Fruit fly (Drosophila melanogaster) whole organism, embryonic: ENCODE data around the gene CG14631.

Source experiments
- ATbp ChIP-seq: fragments of 200-800 bp; sonication (Bioruptor generic); optimal IDR thresholded peaks from 2 replicates; lab custom pipeline; 2017; ENCODE audit warnings: missing biosample characterization, mild to moderate bottlenecking, missing genetic modification characterization, missing genetic modification reagents
- Asciz ChIP-seq: fragments of 200-800 bp; sonication (Bioruptor generic); optimal IDR thresholded peaks from 2 replicates; lab custom pipeline; 2017; ENCODE audit warnings: missing biosample characterization, mild to moderate bottlenecking, missing genetic modification characterization, missing genetic modification reagents
- Atf3 ChIP-seq: fragments of 200-800 bp; sonication (Bioruptor generic); optimal IDR thresholded peaks from 3 replicates; lab custom pipeline; 2016; ENCODE audit warnings: missing biosample characterization, missing genetic modification characterization
- CG10274 ChIP-seq: fragments of 200-800 bp; sonication (Bioruptor generic); optimal IDR thresholded peaks from 3 replicates; lab custom pipeline; 2017; ENCODE audit warnings: missing biosample characterization, mild to moderate bottlenecking, missing genetic modification characterization
- CG10979 ChIP-seq: fragments of 200-800 bp; sonication (Bioruptor generic); optimal IDR thresholded peaks from 2 replicates; lab custom pipeline; 2018; ENCODE audit warnings: missing biosample characterization, mild to moderate bottlenecking, missing genetic modification characterization, moderate library complexity
- CG11696 ChIP-seq: fragments of 200-800 bp; sonication (Bioruptor generic); IDR thresholded peaks from 2 replicates; pipeline ENCODE4 v1.3.6; 2022; ENCODE audit warnings: missing biosample characterization, missing genetic modification characterization
- CG12071 ChIP-seq: fragments of 200-800 bp; sonication (Bioruptor generic); optimal IDR thresholded peaks from 3 replicates; lab custom pipeline; 2018; ENCODE audit warnings: missing biosample characterization, mild to moderate bottlenecking, missing genetic modification characterization
- CG12155 ChIP-seq: fragments of 200-800 bp; sonication (Bioruptor generic); optimal IDR thresholded peaks from 3 replicates; lab custom pipeline; 2016; ENCODE audit warnings: missing biosample characterization, missing genetic modification characterization
- CG12236 ChIP-seq: fragments of 200-800 bp; sonication (Bioruptor generic); optimal IDR thresholded peaks from 2 replicates; lab custom pipeline; 2016; ENCODE audit warnings: missing biosample characterization, missing genetic modification characterization
- CG12299 ChIP-seq: fragments of 200-800 bp; sonication (Bioruptor generic); optimal IDR thresholded peaks from 2 replicates; lab custom pipeline; 2018; ENCODE audit warnings: missing biosample characterization, mild to moderate bottlenecking, missing genetic modification characterization
- CG1233 ChIP-seq: fragments of 200-800 bp; sonication (Bioruptor generic); optimal IDR thresholded peaks from 4 replicates; lab custom pipeline; 2018; ENCODE audit warnings: missing biosample characterization, mild to moderate bottlenecking, missing genetic modification characterization
- CG13775 ChIP-seq: fragments of 200-800 bp; sonication (Bioruptor generic); optimal IDR thresholded peaks from 3 replicates; lab custom pipeline; 2017; ENCODE audit warnings: missing biosample characterization, mild to moderate bottlenecking, missing genetic modification characterization
- CG14050 ChIP-seq: fragments of 200-800 bp; sonication (Bioruptor generic); IDR thresholded peaks from 3 replicates; pipeline ENCODE4 v1.3.6; 2022; ENCODE audit warnings: missing biosample characterization, missing genetic modification characterization
- CG14441 ChIP-seq: fragments of 200-800 bp; sonication (Bioruptor generic); IDR thresholded peaks from 2 replicates; pipeline ENCODE4 v1.3.6; 2022; ENCODE audit warnings: missing biosample characterization, missing genetic modification characterization
- CG1603 ChIP-seq: fragments of 200-800 bp; sonication (Bioruptor generic); optimal IDR thresholded peaks from 2 replicates; lab custom pipeline; 2019; ENCODE audit warnings: missing biosample characterization, mild to moderate bottlenecking, missing genetic modification characterization, moderate library complexity
- CG17328 ChIP-seq: fragments of 200-800 bp; sonication (Bioruptor generic); IDR thresholded peaks from 2 replicates; pipeline ENCODE4 v1.3.6; 2022; ENCODE audit warnings: missing biosample characterization, missing genetic modification characterization
- CG18619 ChIP-seq: fragments of 200-800 bp; sonication (Bioruptor generic); optimal IDR thresholded peaks from 3 replicates; lab custom pipeline; 2017; ENCODE audit warnings: missing biosample characterization, mild to moderate bottlenecking, missing genetic modification characterization
- CG3163 ChIP-seq: fragments of 200-800 bp; sonication (Bioruptor generic); optimal IDR thresholded peaks from 3 replicates; lab custom pipeline; 2016; ENCODE audit warnings: missing biosample characterization, missing genetic modification characterization
- CG8290 ChIP-seq, 3 experiments: fragments of 200-800 bp; sonication (Bioruptor generic); optimal IDR thresholded peaks; 2 replicates each; lab custom pipeline; 2016 to 2019; ENCODE audit warnings: missing biosample characterization in 3 of 3, missing genetic modification characterization in 3 of 3, mild to moderate bottlenecking in 2 of 3, moderate library complexity in 1 of 3
- CG8388 ChIP-seq: fragments of 200-800 bp; sonication (Bioruptor generic); optimal IDR thresholded peaks from 2 replicates; lab custom pipeline; 2019; ENCODE audit warnings: missing biosample characterization, mild to moderate bottlenecking, missing genetic modification characterization, moderate library complexity
- CG8478 ChIP-seq: fragments of >200 bp; optimal IDR thresholded peaks from 2 replicates; lab custom pipeline; 2018
- CG9727 ChIP-seq: fragments of 200-800 bp; sonication (Bioruptor generic); optimal IDR thresholded peaks from 3 replicates; lab custom pipeline; 2017; ENCODE audit warnings: missing biosample characterization, mild to moderate bottlenecking, missing genetic modification characterization
- CG9797 ChIP-seq: fragments of 200-800 bp; sonication (Bioruptor generic); optimal IDR thresholded peaks from 3 replicates; lab custom pipeline; 2018; ENCODE audit warnings: missing biosample characterization, mild to moderate bottlenecking, missing genetic modification characterization
- CoRest ChIP-seq: fragments of 200-800 bp; sonication (Bioruptor generic); optimal IDR thresholded peaks from 3 replicates; lab custom pipeline; 2018; ENCODE audit warnings: missing biosample characterization, mild to moderate bottlenecking, missing genetic modification characterization, moderate library complexity
- D19B ChIP-seq: fragments of 200-800 bp; sonication (Bioruptor generic); optimal IDR thresholded peaks from 2 replicates; lab custom pipeline; 2017; ENCODE audit warnings: missing biosample characterization, mild to moderate bottlenecking, missing genetic modification characterization
- Dad ChIP-seq: fragments of 200-800 bp; sonication (Bioruptor generic); optimal IDR thresholded peaks from 3 replicates; lab custom pipeline; 2016; ENCODE audit warnings: missing biosample characterization, missing genetic modification characterization
- Deaf1 ChIP-seq: fragments of 200-800 bp; optimal IDR thresholded peaks from 3 replicates; lab custom pipeline; 2019; ENCODE audit warnings: missing biosample characterization, mild to moderate bottlenecking, missing genetic modification characterization, moderate library complexity
- Dp ChIP-seq: fragments of 200-800 bp; sonication (Bioruptor generic); optimal IDR thresholded peaks from 2 replicates; lab custom pipeline; 2018; ENCODE audit warnings: missing biosample characterization, mild to moderate bottlenecking, missing genetic modification characterization, moderate library complexity
- Gsc ChIP-seq: fragments of 200-800 bp; sonication (Bioruptor generic); IDR thresholded peaks from 2 replicates; pipeline ENCODE4 v1.3.6; 2022; ENCODE audit warnings: missing biosample characterization, missing genetic modification characterization
- HLH54F ChIP-seq: fragments of 200-800 bp; sonication (Bioruptor generic); optimal IDR thresholded peaks from 3 replicates; lab custom pipeline; 2016; ENCODE audit warnings: missing biosample characterization, missing genetic modification characterization
- HmgZ ChIP-seq: fragments of 200-800 bp; sonication (Bioruptor generic); optimal IDR thresholded peaks from 2 replicates; lab custom pipeline; 2018; ENCODE audit warnings: missing biosample characterization, mild to moderate bottlenecking, missing genetic modification characterization
- MBD-R2 ChIP-seq: fragments of 200-800 bp; sonication (Bioruptor generic); IDR thresholded peaks from 2 replicates; pipeline ENCODE4 v1.3.6; 2022; ENCODE audit warnings: missing biosample characterization, missing genetic modification characterization
- MTF-1 ChIP-seq: fragments of 200-800 bp; sonication (Bioruptor generic); optimal IDR thresholded peaks from 2 replicates; lab custom pipeline; 2018; ENCODE audit warnings: missing biosample characterization, mild to moderate bottlenecking, missing genetic modification characterization, borderline replicate concordance
- Mes4 ChIP-seq: fragments of 200-800 bp; sonication (Bioruptor generic); optimal IDR thresholded peaks from 2 replicates; lab custom pipeline; 2016; ENCODE audit warnings: missing biosample characterization, missing genetic modification characterization
- YL-1 ChIP-seq: fragments of 200-800 bp; sonication (Bioruptor generic); optimal IDR thresholded peaks from 3 replicates; lab custom pipeline; 2017; ENCODE audit warnings: missing biosample characterization, mild to moderate bottlenecking, missing genetic modification characterization
- ase ChIP-seq: fragments of 200-800 bp; sonication (Bioruptor generic); IDR thresholded peaks from 3 replicates; pipeline ENCODE4 v1.3.6; 2022; ENCODE audit warnings: missing biosample characterization, missing genetic modification characterization
- bab2 ChIP-seq: fragments of 200-800 bp; sonication (Bioruptor generic); optimal IDR thresholded peaks from 2 replicates; lab custom pipeline; 2016; ENCODE audit warnings: missing biosample characterization, missing genetic modification characterization
- br ChIP-seq: fragments of >200 bp; optimal IDR thresholded peaks from 2 replicates; lab custom pipeline; 2017
- chinmo ChIP-seq: fragments of 200-800 bp; sonication (Bioruptor generic); IDR thresholded peaks from 4 replicates; pipeline ENCODE4 v1.3.6; 2022; ENCODE audit warnings: missing biosample characterization, missing genetic modification characterization; ENCODE audit not compliant: partially characterized antibody
- crp ChIP-seq, 2 experiments: fragments of 200-800 bp; sonication (Bioruptor generic); optimal IDR thresholded peaks; 2 replicates in 1 of 2; 3 replicates in 1 of 2; lab custom pipeline; 2017; ENCODE audit warnings: missing biosample characterization in 2 of 2, missing genetic modification characterization in 2 of 2, mild to moderate bottlenecking in 1 of 2, moderate library complexity in 1 of 2
- dati ChIP-seq: fragments of 200-800 bp; sonication (Bioruptor generic); IDR thresholded peaks from 2 replicates; pipeline ENCODE4 v1.3.6; 2022; ENCODE audit warnings: missing biosample characterization, missing genetic modification characterization
- dimm ChIP-seq: fragments of 200-800 bp; sonication (Bioruptor generic); IDR thresholded peaks from 2 replicates; pipeline ENCODE4 v1.3.6; 2022; ENCODE audit warnings: missing biosample characterization, missing genetic modification characterization
- gro ChIP-seq: fragments of 200-800 bp; sonication (Bioruptor generic); optimal IDR thresholded peaks from 2 replicates; lab custom pipeline; 2016; ENCODE audit warnings: missing biosample characterization, missing genetic modification characterization
- h ChIP-seq: fragments of >200 bp; optimal IDR thresholded peaks from 2 replicates; lab custom pipeline; 2017
- kah ChIP-seq: fragments of 200-800 bp; sonication (Bioruptor generic); optimal IDR thresholded peaks from 2 replicates; lab custom pipeline; 2018; ENCODE audit warnings: missing biosample characterization, mild to moderate bottlenecking, missing genetic modification characterization
- salm ChIP-seq: fragments of 200-800 bp; sonication (Bioruptor generic); optimal IDR thresholded peaks from 2 replicates; lab custom pipeline; 2018; ENCODE audit warnings: missing biosample characterization, mild to moderate bottlenecking, missing genetic modification characterization
- shn ChIP-seq: fragments of 200-800 bp; sonication (Bioruptor generic); optimal IDR thresholded peaks from 3 replicates; lab custom pipeline; 2016; ENCODE audit warnings: missing biosample characterization, missing genetic modification characterization
- sna ChIP-seq: fragments of 200-800 bp; sonication (Bioruptor generic); IDR thresholded peaks from 2 replicates; pipeline ENCODE4 v1.3.6; 2022; ENCODE audit warnings: missing biosample characterization, missing genetic modification characterization; ENCODE audit not compliant: partially characterized antibody
- so ChIP-seq: fragments of 200-800 bp; sonication (Bioruptor generic); IDR thresholded peaks from 3 replicates; pipeline ENCODE4 v1.3.6; 2022; ENCODE audit warnings: missing biosample characterization, missing genetic modification characterization
- tio ChIP-seq: fragments of 200-800 bp; sonication (Bioruptor generic); optimal IDR thresholded peaks from 2 replicates; lab custom pipeline; 2017; ENCODE audit warnings: missing biosample characterization, missing genetic modification characterization, inconsistent platforms
- yki ChIP-seq: fragments of >200 bp; optimal IDR thresholded peaks from 3 replicates; lab custom pipeline; 2018
- zen2 ChIP-seq: fragments of 200-800 bp; sonication (Bioruptor generic); IDR thresholded peaks from 3 replicates; pipeline ENCODE4 v1.3.6; 2022; ENCODE audit warnings: missing biosample characterization, missing genetic modification characterization; ENCODE audit not compliant: partially characterized antibody

Gene CG14631

DNA sequence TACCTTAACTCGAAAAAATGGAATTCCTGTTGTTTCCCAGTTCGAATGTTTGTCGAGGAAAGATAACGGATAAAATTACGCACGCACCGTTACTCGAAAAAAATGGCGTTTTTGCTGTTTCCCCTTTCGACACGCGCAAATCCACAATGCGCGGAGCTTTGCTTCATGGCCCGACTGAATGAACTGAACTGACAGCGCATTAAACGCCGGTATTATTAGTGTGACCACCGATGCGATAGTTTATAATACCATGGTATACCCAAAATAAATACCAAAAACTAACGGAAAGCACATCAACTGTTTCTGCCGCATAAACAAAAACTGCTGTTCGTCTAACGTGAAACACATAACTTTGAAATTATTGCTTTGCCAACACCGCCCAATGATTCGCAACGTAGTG lies 14.7 kb downstream of the CG14631 start, which contains the start of the genes CG32814, CG11638 and CG3021 (continued):
- TF ChIP-seq D19B (no peak), MTF-1 (GFP tag; lab: Kevin White, UChicago) (peak; percentile 55), yki (no peak), Gsc (GFP tag; lab: Robert Waterston, UW) (no peak), CG3163 (GFP tag; lab: Kevin White, UChicago) (no peak), CG12071 (GFP tag; lab: Kevin White, UChicago) (no peak), CG10274 (no peak), YL-1 (peak; percentile 67), CG18619 (GFP tag; lab: Kevin White, UChicago) (no peak), shn (no peak), HmgZ (tag; lab: Kevin White, UChicago) (peak; percentile 52), zen2 (GFP tag; lab: Robert Waterston, UW) (0 out of 3 replicates have a peak, but pooled peaks have one; percentile 44), kah (GFP tag; lab: Kevin White, UChicago) (no peak), dati (GFP tag; lab: Robert Waterston, UW) (no peak), CG11696 (GFP tag; lab: Robert Waterston, UW) (no peak), Asciz (GFP tag; lab: Kevin White, UChicago) (no peak), chinmo (0 out of 4 replicates have a peak, but pooled peaks have one; percentile 6), salm (tag; lab: Kevin White, UChicago) (peak; percentile 10), CG17328 (GFP tag; lab: Robert Waterston, UW) (peak; percentile 15; the same call in 1 of the 2 replicates), CG12155 (GFP tag; lab: Kevin White, UChicago) (no peak), Mes4 (GFP tag; lab: Kevin White, UChicago) (no peak), h (no peak), Dp (peak; percentile 55), Deaf1 (peak; percentile 17), Atf3 (GFP tag; lab: Kevin White, UChicago) (no peak), CG10979 (tag; lab: Kevin White, UChicago) (peak; percentile 36), crp (GFP tag; optimal IDR thresholded peaks at IDR 0.05; lab: Kevin White, UChicago) (peak in 1 of 2 experiments; percentile 73), CG8290 (GFP tag; optimal IDR thresholded peaks at IDR 0.05; lab: Kevin White, UChicago) (no peak), CG8290 (tag; optimal IDR thresholded peaks at IDR 0.05; lab: Kevin White, UChicago) (peak in 1 of 2 experiments; percentile 64), CG14441 (GFP tag; lab: Robert Waterston, UW) (no peak), CG14050 (no peak), ase (GFP tag; lab: Robert Waterston, UW) (0 out of 3 replicates have a peak, but pooled peaks have one; percentile 8), CG8388 (peak; percentile 26), CoRest (tag; lab: Kevin White, UChicago) (peak; percentile 25), CG8478 (lab: Kevin White, UChicago) (no peak), Dad (GFP tag; lab: Kevin White, UChicago) (no peak), ATbp (GFP tag; lab: Kevin White, UChicago) (peak; percentile 22), MBD-R2 (peak; percentile 88), CG13775 (GFP tag; lab: Kevin White, UChicago) (peak; percentile 17), CG1603 (tag; lab: Kevin White, UChicago) (peak; percentile 47), CG12236 (no peak), gro (peak; percentile 17), HLH54F (GFP tag; lab: Kevin White, UChicago) (no peak), bab2 (GFP tag; lab: Kevin White, UChicago) (no peak), so (no peak), CG12299 (tag; lab: Kevin White, UChicago) (no peak), tio (GFP tag; lab: Kevin White, UChicago) (no peak), sna (0 out of 2 replicates have a peak, but pooled peaks have one; percentile 24), CG9727 (GFP tag; lab: Kevin White, UChicago) (peak; percentile 28), CG1233 (GFP tag; lab: Kevin White, UChicago) (peak; percentile 41), br (no peak), dimm (GFP tag; lab: Robert Waterston, UW) (no peak), CG9797 (GFP tag; lab: Kevin White, UChicago) (peak; percentile 62)
